Worm (Caenorhabditis elegans): ENCODE results near the gene ZK856.7.
A peak's percentile ranks its signal among the peaks of the same experiment; 100 is the strongest.

ZK856.7 gene

ce11 chrV:10160954-10161353 lies 40.9 kb upstream of the ZK856.7 start, which contains the start of gene C51E3.10:
C51E3.10 (minus strand) TSS chrV:10161134.
- TF ChIP-seq snpc-4 (tag; optimal IDR thresholded peaks at IDR 0.05) (no peak), ztf-4 (tag; optimal IDR thresholded peaks at IDR 0.05) (no peak), blmp-1 (tag; optimal IDR thresholded peaks at IDR 0.05; ENCODE audit: insufficient read depth) (no peak), unc-62 (GFP tag; optimal IDR thresholded peaks at IDR 0.05) (no peak), nhr-77 (tag; optimal IDR thresholded peaks at IDR 0.05) (no peak), sem-4 (tag; optimal IDR thresholded peaks at IDR 0.05) (no peak), ztf-1 (GFP tag; conservative IDR thresholded peaks at IDR 0.05) (no peak), mdl-1 (tag; optimal IDR thresholded peaks at IDR 0.05) (peak in 1 of 2 experiments; percentile 14), skn-1 (tag; optimal IDR thresholded peaks at IDR 0.05) (peak; percentile 36), sma-9 (GFP tag; optimal IDR thresholded peaks at IDR 0.05) (peak; percentile 69), sma-9 (tag; optimal IDR thresholded peaks at IDR 0.05) (no peak), crh-2 (tag; optimal IDR thresholded peaks at IDR 0.05) (peak; percentile 67), Y55F3AM.14 (GFP tag; optimal IDR thresholded peaks at IDR 0.05) (no peak), fos-1 (tag; optimal IDR thresholded peaks at IDR 0.05) (peak; percentile 94)

- TF ChIP-seq unc-39 (tag; optimal IDR thresholded peaks at IDR 0.05) (no peak), unc-55 (GFP tag; optimal IDR thresholded peaks at IDR 0.05) (no peak), lsy-2 (tag; optimal IDR thresholded peaks at IDR 0.05) (no peak)
These were observed 35.5 kb upstream of the ZK856.7 start, which contains the start of gene C51E3.6 for ce11 chrV:10166368-10166767. C51E3.6 (minus strand) TSS chrV:10166468.

ce11 chrV:10168870-10169269 lies 33.0 kb upstream of the ZK856.7 start:
- TF ChIP-seq ztf-1 (GFP tag; conservative IDR thresholded peaks at IDR 0.05) (no peak), mdl-1 (tag; optimal IDR thresholded peaks at IDR 0.05) (no peak), nhr-129 (tag; optimal IDR thresholded peaks at IDR 0.05) (no peak), unc-39 (tag; optimal IDR thresholded peaks at IDR 0.05) (no peak), elt-3 (tag; optimal IDR thresholded peaks at IDR 0.05) (no peak), fos-1 (tag; optimal IDR thresholded peaks at IDR 0.05) (no peak), nhr-237 (tag; optimal IDR thresholded peaks at IDR 0.05) (peak; percentile 8), elt-1 (tag; optimal IDR thresholded peaks at IDR 0.05) (no peak), nhr-25 (tag; optimal IDR thresholded peaks at IDR 0.05) (no peak), mbf-1 (tag; optimal IDR thresholded peaks at IDR 0.05) (no peak), lin-11 (tag; optimal IDR thresholded peaks at IDR 0.05) (no peak), Y55F3AM.14 (GFP tag; optimal IDR thresholded peaks at IDR 0.05) (no peak), nhr-11 (tag; optimal IDR thresholded peaks at IDR 0.05) (no peak), unc-55 (GFP tag; optimal IDR thresholded peaks at IDR 0.05) (peak; percentile 51), lsy-2 (tag; optimal IDR thresholded peaks at IDR 0.05) (peak in 1 of 2 experiments; percentile 40), sma-9 (GFP tag; optimal IDR thresholded peaks at IDR 0.05) (no peak), sma-9 (tag; optimal IDR thresholded peaks at IDR 0.05) (no peak), crh-2 (tag; optimal IDR thresholded peaks at IDR 0.05) (peak; percentile 40), nhr-21 (tag; optimal IDR thresholded peaks at IDR 0.05) (no peak), blmp-1 (tag; optimal IDR thresholded peaks at IDR 0.05; ENCODE audit: insufficient read depth) (no peak), ztf-4 (tag; optimal IDR thresholded peaks at IDR 0.05) (peak; percentile 13)

ce11 chrV:10173653-10174052 lies 28.2 kb upstream of the ZK856.7 start, which contains the start of gene egl-3:
egl-3 (minus strand) TSS chrV:10173753.
- TF ChIP-seq sma-3 (GFP tag; optimal IDR thresholded peaks at IDR 0.05) (no peak), mab-5 (tag; optimal IDR thresholded peaks at IDR 0.05) (no peak), lsy-2 (tag; optimal IDR thresholded peaks at IDR 0.05) (no peak), crh-2 (tag; optimal IDR thresholded peaks at IDR 0.05) (no peak), mdl-1 (tag; optimal IDR thresholded peaks at IDR 0.05) (no peak), unc-55 (GFP tag; optimal IDR thresholded peaks at IDR 0.05) (no peak)

ce11 chrV:10174632-10175075 lies 27.2 kb upstream of the ZK856.7 start:
- TF ChIP-seq lin-13 (GFP tag; optimal IDR thresholded peaks at IDR 0.05), result peak; percentile 67
- TF ChIP-seq Y55F3AM.14 (GFP tag; optimal IDR thresholded peaks at IDR 0.05), result peak; percentile 59
- no peak for TF ChIP-seq gmeb-1 (tag; optimal IDR thresholded peaks at IDR 0.05)
- no peak for TF ChIP-seq peb-1 (tag; optimal IDR thresholded peaks at IDR 0.05)
- TF ChIP-seq elt-1 (tag; optimal IDR thresholded peaks at IDR 0.05), result no peak
- no peak for TF ChIP-seq nhr-12 (tag; optimal IDR thresholded peaks at IDR 0.05)
- TF ChIP-seq C34F6.9 (tag; optimal IDR thresholded peaks at IDR 0.05), result peak; percentile 95
- TF ChIP-seq fos-1 (tag; optimal IDR thresholded peaks at IDR 0.05), result peak; percentile 39
- no peak for TF ChIP-seq aly-2 (tag; optimal IDR thresholded peaks at IDR 0.05)
- no peak for TF ChIP-seq dmd-4 (tag; optimal IDR thresholded peaks at IDR 0.05)
- TF ChIP-seq crh-2 (tag; optimal IDR thresholded peaks at IDR 0.05), result peak; percentile 81
- TF ChIP-seq lsy-2 (tag; optimal IDR thresholded peaks at IDR 0.05), result peak; percentile 68 to 83
- TF ChIP-seq sem-4 (tag; optimal IDR thresholded peaks at IDR 0.05), result peak; percentile 67
- TF ChIP-seq mdl-1 (tag; optimal IDR thresholded peaks at IDR 0.05), result peak; percentile 65 to 91
- peak; percentile 95 for TF ChIP-seq zag-1 (tag; optimal IDR thresholded peaks at IDR 0.05)
- no peak for TF ChIP-seq R02D3.7 (tag; optimal IDR thresholded peaks at IDR 0.05)
- TF ChIP-seq snpc-4 (tag; optimal IDR thresholded peaks at IDR 0.05), result peak; percentile 46
- no peak for TF ChIP-seq mbf-1 (tag; optimal IDR thresholded peaks at IDR 0.05)
- TF ChIP-seq sma-9 (GFP tag; optimal IDR thresholded peaks at IDR 0.05), result peak; percentile 79
- TF ChIP-seq sma-9 (tag; optimal IDR thresholded peaks at IDR 0.05), result no peak
- no peak for TF ChIP-seq skn-1 (tag; optimal IDR thresholded peaks at IDR 0.05)
- no peak for TF ChIP-seq alr-1 (tag; optimal IDR thresholded peaks at IDR 0.05)
- TF ChIP-seq ztf-1 (GFP tag; conservative IDR thresholded peaks at IDR 0.05), result no peak
- no peak for TF ChIP-seq ceh-82 (tag; optimal IDR thresholded peaks at IDR 0.05)
- no peak for TF ChIP-seq nhr-25 (tag; optimal IDR thresholded peaks at IDR 0.05)
- TF ChIP-seq egl-27 (tag; optimal IDR thresholded peaks at IDR 0.05), result peak; percentile 60
- peak; percentile 75 for TF ChIP-seq mab-5 (tag; optimal IDR thresholded peaks at IDR 0.05)
- no peak for TF ChIP-seq ceh-16 (tag; optimal IDR thresholded peaks at IDR 0.05)
- TF ChIP-seq nhr-23 (tag; optimal IDR thresholded peaks at IDR 0.05), result no peak
- no peak for TF ChIP-seq nhr-77 (tag; optimal IDR thresholded peaks at IDR 0.05)

Data from whole organism, L2 larva.